Worm (Caenorhabditis elegans) whole organism, mixed stage, embryonic: ENCODE data around the gene F13H8.1.

Experiments used
- M03D4.4 ChIP-seq: sonication (generic microtip); optimal IDR thresholded peaks from 2 replicates; lab custom pipeline; 2017; ENCODE audit warnings: mild to moderate bottlenecking, missing genetic modification characterization, missing compliant biosample characterization
- ceh-39 ChIP-seq: fragments of 150-350 bp; optimal IDR thresholded peaks from 2 replicates; lab custom pipeline; 2014; ENCODE audit warnings: missing biosample characterization, missing genetic modification characterization
- ceh-43 ChIP-seq: fragments of 200-800 bp; sonication (Bioruptor generic); optimal IDR thresholded peaks from 2 replicates; lab custom pipeline; 2018; ENCODE audit warnings: mild to moderate bottlenecking, missing genetic modification characterization, moderate library complexity, missing compliant biosample characterization
- ceh-83 ChIP-seq: fragments of 200-800 bp; sonication (Bioruptor generic); optimal IDR thresholded peaks from 2 replicates; lab custom pipeline; 2018; ENCODE audit warnings: mild to moderate bottlenecking, missing genetic modification characterization, missing compliant biosample characterization
- ces-1 ChIP-seq: fragments of 150-350 bp; optimal IDR thresholded peaks from 2 replicates; lab custom pipeline; 2014; ENCODE audit warnings: missing biosample characterization, missing genetic modification reagents, missing genetic modification characterization
- cnd-1 ChIP-seq: fragments of 200-800 bp; sonication (Bioruptor generic); optimal IDR thresholded peaks from 2 replicates; lab custom pipeline; 2018; ENCODE audit warnings: mild to moderate bottlenecking, missing genetic modification characterization, missing compliant biosample characterization
- drap-1 ChIP-seq: fragments of 200-800 bp; sonication (Bioruptor generic); optimal IDR thresholded peaks from 3 replicates; lab custom pipeline; 2018; ENCODE audit warnings: mild to moderate bottlenecking, missing genetic modification characterization, missing compliant biosample characterization
- elt-1 ChIP-seq: sonication (generic microtip); optimal IDR thresholded peaks from 2 replicates; lab custom pipeline; 2017; ENCODE audit warnings: missing genetic modification characterization, mild to moderate bottlenecking, missing compliant biosample characterization, antibody characterized with exemption, moderate library complexity, borderline replicate concordance; ENCODE audit not compliant: insufficient read depth
- elt-3 ChIP-seq: fragments of 150-350 bp; optimal IDR thresholded peaks from 2 replicates; lab custom pipeline; 2014; ENCODE audit warnings: missing biosample characterization, missing genetic modification characterization
- flh-1 ChIP-seq: fragments of 200-800 bp; sonication (Bioruptor generic); optimal IDR thresholded peaks from 2 replicates; lab custom pipeline; 2018; ENCODE audit warnings: mild to moderate bottlenecking, missing genetic modification characterization, moderate library complexity, missing compliant biosample characterization
- ham-2 ChIP-seq: fragments of 200-800 bp; sonication (Bioruptor generic); optimal IDR thresholded peaks from 2 replicates; lab custom pipeline; 2018; ENCODE audit warnings: mild to moderate bottlenecking, missing genetic modification characterization, missing compliant biosample characterization
- lin-13 ChIP-seq: fragments of 150-350 bp; optimal IDR thresholded peaks from 2 replicates; lab custom pipeline; 2014; ENCODE audit warnings: missing biosample characterization, missing genetic modification characterization
- lin-32 ChIP-seq: fragments of 200-800 bp; sonication (Bioruptor generic); optimal IDR thresholded peaks from 2 replicates; lab custom pipeline; 2018; ENCODE audit warnings: mild to moderate bottlenecking, missing genetic modification characterization, missing compliant biosample characterization
- lsy-2 ChIP-seq: fragments of 150-350 bp; optimal IDR thresholded peaks from 2 replicates; lab custom pipeline; 2014; ENCODE audit warnings: missing biosample characterization, missing genetic modification characterization
- mep-1 ChIP-seq: fragments of 150-350 bp; optimal IDR thresholded peaks from 2 replicates; lab custom pipeline; 2017; ENCODE audit warnings: missing biosample characterization, missing genetic modification reagents, missing genetic modification characterization, inconsistent platforms
- mls-2 ChIP-seq: sonication (generic microtip); optimal IDR thresholded peaks from 2 replicates; lab custom pipeline; 2016; ENCODE audit warnings: mild to moderate bottlenecking, missing genetic modification characterization, moderate library complexity, missing compliant biosample characterization
- nhr-12 ChIP-seq: fragments of 150-350 bp; optimal IDR thresholded peaks from 2 replicates; lab custom pipeline; 2014; ENCODE audit warnings: missing biosample characterization, missing genetic modification characterization
- nhr-2 ChIP-seq: fragments of 150-350 bp; optimal IDR thresholded peaks from 2 replicates; lab custom pipeline; 2014; ENCODE audit warnings: missing biosample characterization, missing genetic modification characterization
- nhr-237 ChIP-seq: fragments of 150-350 bp; optimal IDR thresholded peaks from 2 replicates; lab custom pipeline; 2014; ENCODE audit warnings: missing biosample characterization, missing genetic modification characterization
- nhr-28 ChIP-seq: fragments of 150-350 bp; optimal IDR thresholded peaks from 2 replicates; lab custom pipeline; 2014; ENCODE audit warnings: missing biosample characterization, missing genetic modification characterization
- pha-4 ChIP-seq: fragments of 150-350 bp; optimal IDR thresholded peaks from 2 replicates; lab custom pipeline; 2018; ENCODE audit warnings: missing biosample characterization, missing genetic modification reagents, missing genetic modification characterization
- sem-2 ChIP-seq: fragments of 200-800 bp; sonication (Bioruptor generic); optimal IDR thresholded peaks from 2 replicates; lab custom pipeline; 2018; ENCODE audit warnings: mild to moderate bottlenecking, missing genetic modification characterization, missing compliant biosample characterization
- snpc-4 ChIP-seq: fragments of 150-350 bp; optimal IDR thresholded peaks from 2 replicates; lab custom pipeline; 2014; ENCODE audit warnings: missing biosample characterization, missing genetic modification characterization
- sptf-1 ChIP-seq: sonication (generic microtip); optimal IDR thresholded peaks from 2 replicates; lab custom pipeline; 2017; ENCODE audit warnings: mild to moderate bottlenecking, missing genetic modification characterization, moderate library complexity, missing compliant biosample characterization
- unc-120 ChIP-seq: sonication (generic microtip); optimal IDR thresholded peaks from 2 replicates; lab custom pipeline; 2017; ENCODE audit warnings: missing genetic modification characterization, missing compliant biosample characterization; ENCODE audit not compliant: poor library complexity, severe bottlenecking
- unc-62 ChIP-seq: fragments of 150-350 bp; optimal IDR thresholded peaks from 2 replicates; lab custom pipeline; 2014; ENCODE audit warnings: missing biosample characterization, missing genetic modification reagents, missing genetic modification characterization
- zip-8 ChIP-seq: fragments of 150-350 bp; optimal IDR thresholded peaks from 2 replicates; lab custom pipeline; 2014; ENCODE audit warnings: missing biosample characterization, missing genetic modification characterization
- ztf-11 ChIP-seq: fragments of 150-350 bp; optimal IDR thresholded peaks from 2 replicates; lab custom pipeline; 2014; ENCODE audit warnings: missing biosample characterization, missing genetic modification characterization

F13H8.1 gene

DNA sequence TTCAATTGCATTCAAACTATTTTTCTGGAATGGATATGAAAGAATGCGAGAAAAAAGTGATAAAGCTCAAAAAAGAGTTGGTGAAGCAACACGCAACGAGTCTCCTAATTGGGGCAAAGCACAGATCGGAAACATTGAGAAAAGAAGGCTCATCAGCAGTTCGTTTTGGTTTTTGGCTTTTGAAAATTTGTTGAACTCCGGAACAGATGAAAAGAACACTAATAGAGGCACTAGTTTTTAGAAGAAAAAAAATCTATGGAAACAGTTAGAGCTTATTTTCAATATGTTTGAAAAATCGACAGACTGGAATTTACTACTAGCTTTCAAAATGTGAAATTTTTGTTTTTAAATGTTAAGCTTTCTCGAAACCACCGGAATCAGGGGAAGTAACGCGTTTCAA lies 28.7 kb downstream of the F13H8.1 start:
- no peak for TF ChIP-seq elt-3 (tag; lab: Kevin White, UChicago)
- no peak for TF ChIP-seq mep-1 (tag; lab: Kevin White, UChicago)
- TF ChIP-seq ham-2 (GFP tag; lab: Kevin White, UChicago) = no peak
- no peak for TF ChIP-seq zip-8 (tag; lab: Kevin White, UChicago)
- no peak for TF ChIP-seq nhr-28 (tag; lab: Kevin White, UChicago)
- no peak for TF ChIP-seq nhr-12
- no peak for TF ChIP-seq snpc-4 (tag; lab: Kevin White, UChicago)
- no peak for TF ChIP-seq nhr-2 (tag; lab: Kevin White, UChicago)
- no peak for TF ChIP-seq sem-2 (GFP tag; lab: Kevin White, UChicago)

ce11 chrII:6320655-6321388 lies 37.6 kb downstream of the F13H8.1 start, which contains the start of gene efr-3:
efr-3 (minus strand) TSS chrII:6321159.
- TF ChIP-seq lsy-2 (tag; lab: Kevin White, UChicago) = peak; percentile 51
- TF ChIP-seq M03D4.4 (tag; lab: Kevin White, UChicago) = no peak

DNA sequence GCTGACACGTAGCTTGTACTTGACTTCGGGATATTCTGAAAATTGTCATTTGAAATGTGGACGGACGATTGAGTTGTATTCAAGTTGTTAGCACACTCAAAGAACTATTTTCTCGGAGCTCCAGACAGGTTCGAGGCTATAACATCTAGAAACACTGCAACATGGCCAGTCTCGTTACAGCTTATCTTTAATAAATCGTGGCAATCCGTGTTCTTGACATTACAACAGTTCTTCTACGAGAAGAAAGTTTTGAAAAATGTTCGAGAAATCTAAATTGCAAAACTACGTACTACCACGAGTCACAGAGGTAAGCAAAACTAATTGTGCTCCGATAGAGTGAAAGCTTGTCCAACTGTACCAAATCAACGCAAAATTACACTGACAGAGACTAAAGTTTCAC lies 38.9 kb downstream of the F13H8.1 start:
- TF ChIP-seq lin-32 (GFP tag; lab: Kevin White, UChicago) = no peak

DNA sequence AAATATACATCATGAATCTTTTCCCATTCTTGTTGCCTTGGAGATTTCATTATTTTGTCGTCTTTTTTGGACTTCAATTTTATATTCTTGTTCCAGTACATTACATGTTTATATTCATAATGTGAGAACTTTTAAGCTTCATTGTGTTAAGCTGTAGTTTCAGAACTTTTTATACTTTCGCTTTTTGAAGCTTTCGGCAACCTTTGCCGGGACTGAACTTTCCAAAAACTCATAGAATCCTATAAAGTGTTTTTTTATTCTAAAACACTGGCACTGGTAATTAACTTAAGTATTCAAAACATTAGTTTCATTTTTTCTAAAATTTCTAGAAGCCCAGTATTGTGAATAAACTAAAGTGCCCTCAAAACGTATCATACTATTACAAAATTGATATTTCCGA lies 39.8 kb downstream of the F13H8.1 start, which contains the start of gene C32D5.4:
TSS of gene C32D5.4 (minus strand) at position 101 of the 400 bp plus-strand sequence.
- no peak for TF ChIP-seq drap-1
- no peak for TF ChIP-seq unc-120 (tag; lab: Kevin White, UChicago)
- TF ChIP-seq flh-1 = no peak
- no peak for TF ChIP-seq nhr-237 (tag; lab: Kevin White, UChicago)
- no peak for TF ChIP-seq snpc-4 (tag; lab: Kevin White, UChicago)
- no peak for TF ChIP-seq ces-1
- TF ChIP-seq elt-1 (tag; lab: Kevin White, UChicago) = no peak
- TF ChIP-seq ceh-39 (tag; lab: Kevin White, UChicago) = no peak
- no peak for TF ChIP-seq lsy-2 (tag; lab: Kevin White, UChicago)
- TF ChIP-seq cnd-1 (tag; lab: Kevin White, UChicago) = no peak
- TF ChIP-seq nhr-28 (tag; lab: Kevin White, UChicago) = no peak
- no peak for TF ChIP-seq sptf-1 (tag; lab: Kevin White, UChicago)
- TF ChIP-seq mls-2 (tag; lab: Kevin White, UChicago) = no peak
- TF ChIP-seq M03D4.4 (tag; lab: Kevin White, UChicago) = no peak
- no peak for TF ChIP-seq lin-32 (GFP tag; lab: Kevin White, UChicago)
- TF ChIP-seq ceh-43 (GFP tag; lab: Kevin White, UChicago) = no peak

DNA sequence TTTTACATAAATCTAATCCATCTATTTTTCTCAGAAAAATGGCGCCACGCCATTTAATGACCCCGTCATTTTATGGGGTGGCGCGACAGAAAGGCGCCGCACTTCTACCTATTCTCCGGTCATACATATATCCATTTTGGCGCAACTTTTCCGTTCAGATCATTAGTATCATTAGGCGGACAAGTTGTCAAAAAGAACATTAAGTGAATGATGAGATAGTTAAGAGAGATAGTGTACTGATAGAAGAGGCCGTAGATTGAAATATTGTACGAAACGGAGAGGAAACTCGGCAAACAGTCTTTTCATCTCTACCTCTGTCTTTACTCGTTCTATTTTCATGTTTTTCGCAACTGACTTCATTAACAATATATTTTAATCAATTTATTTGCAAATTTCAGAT lies 40.9 kb downstream of the F13H8.1 start, which contains the start of gene sma-6:
TSS of gene sma-6 (plus strand) at position 399 of the 400 bp plus-strand sequence.
- TF ChIP-seq ces-1 (no peak), ham-2 (GFP tag; lab: Kevin White, UChicago) (no peak), ceh-83 (GFP tag; lab: Kevin White, UChicago) (no peak)

DNA sequence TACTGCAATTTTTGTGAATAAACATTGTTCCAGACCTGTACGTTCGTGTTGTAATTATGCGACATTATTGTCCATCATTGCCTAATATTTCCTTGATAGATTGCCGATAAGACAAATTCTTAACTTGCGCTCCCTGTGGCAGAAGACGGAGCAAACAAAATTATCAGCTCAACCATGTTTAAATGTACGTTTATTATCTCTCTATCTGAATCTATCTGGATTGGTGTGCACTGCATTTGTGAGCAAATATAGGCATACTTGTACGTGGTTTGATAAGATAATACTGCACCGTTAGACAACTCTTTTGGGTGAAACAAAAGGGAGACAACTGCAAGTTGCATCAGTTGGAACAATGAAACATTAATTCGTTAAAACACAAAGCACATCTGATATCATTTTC lies 44.1 kb downstream of the F13H8.1 start:
- TF ChIP-seq ztf-11 (tag; lab: Kevin White, UChicago) (no peak), nhr-237 (tag; lab: Kevin White, UChicago) (no peak), mls-2 (tag; lab: Kevin White, UChicago) (no peak), flh-1 (no peak), sem-2 (GFP tag; lab: Kevin White, UChicago) (no peak)

ce11 chrII:6328672-6329071 lies 45.5 kb downstream of the F13H8.1 start:
- TF ChIP-seq ceh-83 (GFP tag; lab: Kevin White, UChicago) (no peak), M03D4.4 (tag; lab: Kevin White, UChicago) (no peak), pha-4 (tag; lab: Kevin White, UChicago) (no peak), lin-13 (tag; lab: Kevin White, UChicago) (no peak), nhr-28 (tag; lab: Kevin White, UChicago) (no peak), mep-1 (tag; lab: Kevin White, UChicago) (no peak), drap-1 (no peak), lin-32 (GFP tag; lab: Kevin White, UChicago) (no peak), ceh-43 (GFP tag; lab: Kevin White, UChicago) (no peak), unc-62 (GFP tag; lab: Kevin White, UChicago) (no peak), elt-3 (tag; lab: Kevin White, UChicago) (no peak), nhr-2 (tag; lab: Kevin White, UChicago) (no peak)
